Worm (Caenorhabditis elegans): ENCODE results near the gene srh-167.

Gene srh-167

DNA sequence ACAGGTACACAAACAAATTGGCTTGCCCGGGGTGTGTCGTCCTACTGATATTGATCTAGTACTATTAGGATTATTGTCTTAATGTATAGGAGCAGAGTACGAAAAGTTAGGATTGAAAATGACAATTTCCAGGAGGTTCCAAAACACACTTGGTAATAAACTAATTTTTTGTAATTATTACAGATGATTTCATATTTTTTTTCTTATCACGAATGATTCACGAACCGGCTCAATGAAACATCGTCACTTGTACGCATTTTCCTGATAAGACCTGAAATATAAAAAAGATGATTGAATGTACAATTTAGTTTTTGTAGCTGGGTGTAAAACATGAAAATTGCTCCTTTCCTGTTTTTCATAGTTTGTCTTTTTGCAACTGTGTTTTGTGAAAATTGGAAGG lies 31.1 kb upstream of the srh-167 start, which contains the start of the genes C31A11.13 and oac-6:
Gene C31A11.13 (minus strand): TSS at position 113 of the 400 bp plus-strand sequence.
Gene oac-6 (plus strand): TSS at position 279 of the 400 bp plus-strand sequence.
- no peak for TF ChIP-seq tbx-37 (GFP tag; conservative IDR thresholded peaks at IDR 0.05)
- TF ChIP-seq tbx-11 (GFP tag; IDR thresholded peaks at IDR 0.05) = no peak
- no peak for TF ChIP-seq aly-1 (tag; optimal IDR thresholded peaks at IDR 0.05)
- no peak for TF ChIP-seq ceh-36 (tag; optimal IDR thresholded peaks at IDR 0.05)
- no peak for TF ChIP-seq sea-1 (GFP tag; conservative IDR thresholded peaks at IDR 0.05)
- TF ChIP-seq tra-4 (tag; optimal IDR thresholded peaks at IDR 0.05) = no peak
- no peak for TF ChIP-seq F13C5.2 (tag; optimal IDR thresholded peaks at IDR 0.05)
- TF ChIP-seq pes-1 (GFP tag; IDR thresholded peaks at IDR 0.05) = no peak

ce11 chrV:16307253-16307652 lies 26.3 kb upstream of the srh-167 start, which contains the start of gene srxa-7:
Gene srxa-7 (plus strand): TSS chrV:16307553.
- TF ChIP-seq scrt-1 (GFP tag; IDR thresholded peaks at IDR 0.05) (no peak), tbx-37 (GFP tag; conservative IDR thresholded peaks at IDR 0.05) (no peak), ceh-36 (tag; optimal IDR thresholded peaks at IDR 0.05) (no peak), B0310.2 (tag; optimal IDR thresholded peaks at IDR 0.05) (no peak), sea-1 (GFP tag; conservative IDR thresholded peaks at IDR 0.05) (no peak), hmbx-1 (tag; optimal IDR thresholded peaks at IDR 0.05) (no peak), tra-4 (tag; optimal IDR thresholded peaks at IDR 0.05) (no peak), ceh-13 (GFP tag; optimal IDR thresholded peaks at IDR 0.05) (no peak), ets-7 (tag; optimal IDR thresholded peaks at IDR 0.05) (no peak), hnd-1 (tag; optimal IDR thresholded peaks at IDR 0.05) (no peak)

ce11 chrV:16308343-16308742 lies 25.2 kb upstream of the srh-167 start:
- TF ChIP-seq hnd-1 (tag; optimal IDR thresholded peaks at IDR 0.05) (no peak), ceh-36 (tag; optimal IDR thresholded peaks at IDR 0.05) (no peak), B0310.2 (tag; optimal IDR thresholded peaks at IDR 0.05) (no peak), tra-4 (tag; optimal IDR thresholded peaks at IDR 0.05) (no peak), tbx-11 (GFP tag; IDR thresholded peaks at IDR 0.05) (no peak), ets-7 (tag; optimal IDR thresholded peaks at IDR 0.05) (no peak), ama-1 (optimal IDR thresholded peaks at IDR 0.05) (no peak), F13C5.2 (tag; optimal IDR thresholded peaks at IDR 0.05) (no peak), sea-1 (GFP tag; conservative IDR thresholded peaks at IDR 0.05) (no peak), ceh-13 (GFP tag; optimal IDR thresholded peaks at IDR 0.05) (no peak), scrt-1 (GFP tag; IDR thresholded peaks at IDR 0.05) (no peak)

DNA sequence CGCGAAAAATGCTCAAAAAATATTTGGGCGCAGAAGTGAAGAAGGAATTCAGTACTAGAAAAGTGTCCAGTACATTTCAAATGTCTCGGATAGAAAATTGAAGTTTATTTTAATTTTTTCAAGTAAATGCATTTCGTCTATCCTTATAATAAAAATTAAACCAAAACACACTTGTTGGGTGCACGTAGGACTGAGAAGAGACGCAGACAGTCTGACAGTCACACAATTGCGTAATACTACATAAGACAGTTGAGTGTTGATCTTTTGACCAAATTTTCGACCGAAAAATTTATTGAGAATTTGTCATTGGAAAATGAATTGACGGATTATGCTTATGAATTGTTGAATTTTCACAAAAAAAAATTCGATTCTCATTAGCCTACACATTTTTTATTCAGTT lies 24.0 kb upstream of the srh-167 start, which contains the start of gene oac-7:
Gene oac-7 (plus strand): TSS at position 283 of the 400 bp plus-strand sequence.
- TF ChIP-seq tbx-37 (GFP tag; conservative IDR thresholded peaks at IDR 0.05) (no peak), aly-1 (tag; optimal IDR thresholded peaks at IDR 0.05) (no peak), ets-7 (tag; optimal IDR thresholded peaks at IDR 0.05) (no peak), tbx-11 (GFP tag; IDR thresholded peaks at IDR 0.05) (no peak), ceh-13 (GFP tag; optimal IDR thresholded peaks at IDR 0.05) (no peak), hmbx-1 (tag; optimal IDR thresholded peaks at IDR 0.05) (no peak), tra-4 (tag; optimal IDR thresholded peaks at IDR 0.05) (no peak), B0310.2 (tag; optimal IDR thresholded peaks at IDR 0.05) (no peak)

DNA sequence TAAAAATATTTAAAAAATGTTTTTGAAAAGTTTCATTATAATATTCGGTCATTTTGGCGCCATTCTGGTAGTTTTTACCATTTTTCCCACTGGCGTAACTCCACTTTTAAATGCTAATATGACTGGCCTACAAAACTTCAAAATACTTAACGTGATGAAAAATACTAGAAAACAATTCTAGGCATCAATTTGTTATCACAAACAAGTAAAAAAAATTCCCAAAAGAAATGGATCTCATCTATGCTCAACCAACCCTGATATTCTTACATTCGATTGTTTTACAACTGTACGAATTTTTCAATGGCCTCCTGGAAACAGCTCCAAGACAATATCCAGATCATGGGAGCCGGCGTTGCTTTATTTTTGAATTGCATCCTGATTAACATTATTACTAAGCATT lies 18.5 kb upstream of the srh-167 start, which contains the start of gene str-214:
Gene str-214 (plus strand): TSS at position 301 of the 400 bp plus-strand sequence.
- no peak for TF ChIP-seq aly-1 (tag; optimal IDR thresholded peaks at IDR 0.05)
- TF ChIP-seq B0310.2 (tag; optimal IDR thresholded peaks at IDR 0.05) = no peak
- TF ChIP-seq tbx-37 (GFP tag; conservative IDR thresholded peaks at IDR 0.05) = no peak
- TF ChIP-seq sea-1 (GFP tag; conservative IDR thresholded peaks at IDR 0.05) = no peak
- TF ChIP-seq F13C5.2 (tag; optimal IDR thresholded peaks at IDR 0.05) = no peak
- TF ChIP-seq ama-1 (optimal IDR thresholded peaks at IDR 0.05) = no peak

DNA sequence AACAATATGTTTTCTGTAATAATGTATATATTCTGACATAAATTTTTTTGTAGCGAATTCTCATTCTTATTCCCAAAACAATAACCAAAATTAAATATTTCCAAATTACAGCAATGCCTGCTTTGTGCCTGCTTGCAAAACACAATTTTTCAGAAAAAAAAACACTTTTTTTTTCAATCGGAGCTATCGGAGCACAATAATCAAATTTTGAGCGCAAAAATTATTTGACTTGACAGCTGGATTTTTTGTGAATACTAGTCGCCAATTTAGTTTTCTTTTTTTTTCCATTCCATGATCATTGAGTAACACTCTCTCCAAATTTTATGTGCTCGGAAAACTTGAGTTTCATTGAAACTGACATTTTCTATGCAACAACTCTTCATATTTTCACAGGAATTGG lies 16.3 kb upstream of the srh-167 start, which contains the start of gene srh-180:
Gene srh-180 (plus strand): TSS at position 301 of the 400 bp plus-strand sequence.
- TF ChIP-seq tra-4 (tag; optimal IDR thresholded peaks at IDR 0.05) = no peak
- TF ChIP-seq hmbx-1 (tag; optimal IDR thresholded peaks at IDR 0.05) = no peak
- no peak for TF ChIP-seq hnd-1 (tag; optimal IDR thresholded peaks at IDR 0.05)
- TF ChIP-seq ceh-13 (GFP tag; optimal IDR thresholded peaks at IDR 0.05) = no peak
- no peak for TF ChIP-seq sea-1 (GFP tag; conservative IDR thresholded peaks at IDR 0.05)
- no peak for TF ChIP-seq pes-1 (GFP tag; IDR thresholded peaks at IDR 0.05)
- no peak for TF ChIP-seq ama-1 (optimal IDR thresholded peaks at IDR 0.05)
- TF ChIP-seq ceh-36 (tag; optimal IDR thresholded peaks at IDR 0.05) = no peak
- TF ChIP-seq tbx-37 (GFP tag; conservative IDR thresholded peaks at IDR 0.05) = no peak
- no peak for TF ChIP-seq flt-1 (GFP tag; IDR thresholded peaks at IDR 0.05)
- TF ChIP-seq ets-7 (tag; optimal IDR thresholded peaks at IDR 0.05) = no peak
- TF ChIP-seq hmg-4 (GFP tag; optimal IDR thresholded peaks at IDR 0.05) = no peak
- no peak for TF ChIP-seq scrt-1 (GFP tag; IDR thresholded peaks at IDR 0.05)
- no peak for TF ChIP-seq tbx-11 (GFP tag; IDR thresholded peaks at IDR 0.05)
- TF ChIP-seq aly-1 (tag; optimal IDR thresholded peaks at IDR 0.05) = no peak
- no peak for TF ChIP-seq B0310.2 (tag; optimal IDR thresholded peaks at IDR 0.05)
- no peak for TF ChIP-seq F13C5.2 (tag; optimal IDR thresholded peaks at IDR 0.05)

DNA sequence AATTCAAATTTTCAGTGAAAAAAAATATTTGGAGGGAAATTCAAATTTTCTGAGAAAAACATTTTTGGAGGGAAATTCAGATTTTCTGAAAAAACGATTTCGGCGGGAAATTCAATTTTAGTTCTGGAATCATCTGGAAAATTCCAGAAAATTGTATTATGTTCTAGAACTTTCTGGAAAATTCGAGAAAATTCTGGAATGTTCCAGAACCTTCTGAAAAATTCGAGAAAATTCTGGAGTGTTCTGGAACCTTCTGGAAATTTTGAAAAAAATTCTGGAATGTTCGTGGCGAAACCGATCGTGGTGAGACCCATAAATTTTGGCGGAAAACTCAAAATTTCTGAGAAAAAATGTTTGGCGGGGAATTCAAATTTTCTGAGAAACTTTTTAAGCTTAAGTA lies 11.4 kb upstream of the srh-167 start:
- TF ChIP-seq flt-1 (GFP tag; IDR thresholded peaks at IDR 0.05) (no peak), B0310.2 (tag; optimal IDR thresholded peaks at IDR 0.05) (no peak), ama-1 (optimal IDR thresholded peaks at IDR 0.05) (no peak), tra-4 (tag; optimal IDR thresholded peaks at IDR 0.05) (no peak), aly-1 (tag; optimal IDR thresholded peaks at IDR 0.05) (no peak), ceh-13 (GFP tag; optimal IDR thresholded peaks at IDR 0.05) (no peak), scrt-1 (GFP tag; IDR thresholded peaks at IDR 0.05) (no peak), hmg-4 (GFP tag; optimal IDR thresholded peaks at IDR 0.05) (no peak), tbx-37 (GFP tag; conservative IDR thresholded peaks at IDR 0.05) (no peak), pes-1 (GFP tag; IDR thresholded peaks at IDR 0.05) (no peak), F13C5.2 (tag; optimal IDR thresholded peaks at IDR 0.05) (no peak)

DNA sequence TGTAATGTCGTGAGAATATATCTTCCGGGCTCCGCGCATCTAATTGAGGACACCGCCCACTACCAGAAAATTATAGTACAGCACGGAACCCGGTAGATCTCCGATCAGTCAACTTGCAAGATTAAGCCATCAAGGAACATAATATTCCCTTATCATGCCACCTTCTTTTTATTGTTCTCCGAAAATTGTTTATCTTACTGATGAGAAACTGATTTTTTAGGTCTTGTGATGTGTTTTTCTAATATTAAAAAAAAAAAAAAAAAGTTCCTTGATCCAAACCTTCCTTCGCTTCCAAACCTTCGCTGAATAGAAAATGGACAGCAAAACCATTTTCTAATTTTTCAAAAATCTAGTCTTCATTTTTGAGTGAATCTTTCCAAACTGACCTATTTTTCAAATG lies 4.7 kb upstream of the srh-167 start, which contains the start of gene F57G8.7:
Gene F57G8.7 (plus strand): TSS at position 301 of the 400 bp plus-strand sequence.
- no peak for TF ChIP-seq tra-4 (tag; optimal IDR thresholded peaks at IDR 0.05)
- TF ChIP-seq F13C5.2 (tag; optimal IDR thresholded peaks at IDR 0.05) = no peak
- no peak for TF ChIP-seq hmg-4 (GFP tag; optimal IDR thresholded peaks at IDR 0.05)
